Worm (Caenorhabditis elegans) whole organism, young adult: ENCODE data around the gene Y22D7AL.4.

Experiments used
- B0019.2 ChIP-seq: fragments of 200-800 bp; sonication (Bioruptor generic); conservative IDR thresholded peaks from 2 replicates; pipeline ENCODE4 v1.3.6; 2022; ENCODE audit warnings: missing genetic modification reagents, missing genetic modification characterization, missing compliant biosample characterization
- C06A6.2 ChIP-seq: fragments of 200-800 bp; sonication (Bioruptor generic); conservative IDR thresholded peaks from 2 replicates; pipeline ENCODE4 v1.3.6; 2022; ENCODE audit warnings: missing genetic modification characterization, missing compliant biosample characterization
- F23B12.7 ChIP-seq: sonication (generic microtip); optimal IDR thresholded peaks from 2 replicates; lab custom pipeline; 2017; ENCODE audit warnings: missing genetic modification characterization, mild to moderate bottlenecking, missing compliant biosample characterization, antibody characterized with exemption, moderate library complexity; ENCODE audit not compliant: insufficient read depth
- F33H1.4 ChIP-seq: fragments of 200-800 bp; sonication (Bioruptor generic); IDR thresholded peaks from 2 replicates; pipeline ENCODE4 v1.3.6; 2022; ENCODE audit warnings: missing genetic modification reagents, missing genetic modification characterization, missing compliant biosample characterization
- F39B2.1 ChIP-seq: fragments of 200-800 bp; sonication (Bioruptor generic); IDR thresholded peaks from 2 replicates; pipeline ENCODE4 v1.3.6; 2022; ENCODE audit warnings: missing genetic modification reagents, missing genetic modification characterization, missing compliant biosample characterization
- F49E8.2 ChIP-seq: sonication (generic microtip); optimal IDR thresholded peaks from 3 replicates; lab custom pipeline; 2017; ENCODE audit warnings: missing genetic modification characterization, mild to moderate bottlenecking, missing compliant biosample characterization, antibody characterized with exemption, moderate library complexity; ENCODE audit not compliant: insufficient read depth
- F55B11.4 ChIP-seq: sonication (generic microtip); optimal IDR thresholded peaks from 2 replicates; lab custom pipeline; 2016; ENCODE audit warnings: missing compliant biosample characterization, missing genetic modification characterization, borderline replicate concordance; ENCODE audit not compliant: insufficient read depth
- F57C9.4 ChIP-seq: sonication (generic microtip); optimal IDR thresholded peaks from 2 replicates; lab custom pipeline; 2017; ENCODE audit warnings: mild to moderate bottlenecking, missing genetic modification characterization, missing compliant biosample characterization
- K11D2.4 ChIP-seq: fragments of 200-800 bp; sonication (Bioruptor generic); IDR thresholded peaks from 2 replicates; pipeline ENCODE4 v1.3.6; 2022; ENCODE audit warnings: missing genetic modification reagents, missing genetic modification characterization, missing compliant biosample characterization
- K12H6.12 ChIP-seq: fragments of 200-800 bp; sonication (Bioruptor generic); optimal IDR thresholded peaks from 2 replicates; lab custom pipeline; 2018; ENCODE audit warnings: mild to moderate bottlenecking, missing genetic modification characterization, missing compliant biosample characterization
- Y53F4B.3 ChIP-seq: fragments of 200-800 bp; sonication (Bioruptor generic); IDR thresholded peaks from 2 replicates; pipeline ENCODE4 v1.3.6; 2022; ENCODE audit warnings: missing genetic modification reagents, missing genetic modification characterization, missing compliant biosample characterization
- ZK185.1 ChIP-seq: sonication (generic microtip); optimal IDR thresholded peaks from 2 replicates; lab custom pipeline; 2016; ENCODE audit warnings: mild to moderate bottlenecking, missing genetic modification characterization, missing compliant biosample characterization; ENCODE audit not compliant: poor library complexity, severe bottlenecking
- akir-1 ChIP-seq: fragments of 200-800 bp; sonication (Bioruptor generic); optimal IDR thresholded peaks from 2 replicates; lab custom pipeline; 2018; ENCODE audit warnings: mild to moderate bottlenecking, missing genetic modification characterization, moderate library complexity, missing compliant biosample characterization
- ama-1 ChIP-seq, 3 experiments: fragments of 150-350 bp in 1 of 3; sonication (generic microtip) in 2 of 3; optimal IDR thresholded peaks; 2 replicates each; lab custom pipeline; 2014 to 2018; ENCODE audit warnings: missing biosample characterization in 2 of 3, missing genetic modification characterization in 2 of 3, missing genetic modification reagents in 2 of 3
- athp-1 ChIP-seq: sonication (generic microtip); optimal IDR thresholded peaks from 2 replicates; lab custom pipeline; 2017; ENCODE audit warnings: mild to moderate bottlenecking, missing genetic modification characterization, missing compliant biosample characterization
- attf-3 ChIP-seq: fragments of 200-800 bp; sonication (Bioruptor generic); conservative IDR thresholded peaks from 2 replicates; pipeline ENCODE4 v1.3.6; 2022; ENCODE audit warnings: missing genetic modification reagents, missing genetic modification characterization, missing compliant biosample characterization
- ceh-100 ChIP-seq: fragments of 200-800 bp; sonication (Bioruptor generic); IDR thresholded peaks from 2 replicates; pipeline ENCODE4 v1.3.6; 2022; ENCODE audit warnings: missing genetic modification reagents, missing genetic modification characterization, missing compliant biosample characterization
- ceh-27 ChIP-seq: fragments of 200-800 bp; sonication (Bioruptor generic); optimal IDR thresholded peaks from 2 replicates; lab custom pipeline; 2018; ENCODE audit warnings: mild to moderate bottlenecking, missing genetic modification characterization, moderate library complexity, missing compliant biosample characterization
- chd-7 ChIP-seq: sonication (generic microtip); optimal IDR thresholded peaks from 2 replicates; lab custom pipeline; 2016; ENCODE audit warnings: mild to moderate bottlenecking, missing genetic modification characterization, moderate library complexity, missing compliant biosample characterization
- die-1 ChIP-seq: sonication (generic microtip); optimal IDR thresholded peaks from 2 replicates; lab custom pipeline; 2016; ENCODE audit warnings: missing genotype, mild to moderate bottlenecking, missing genetic modification characterization, missing compliant biosample characterization
- dox-1 ChIP-seq: fragments of 200-800 bp; sonication (Bioruptor generic); IDR thresholded peaks from 2 replicates; pipeline ENCODE4 v1.3.6; 2022; ENCODE audit warnings: missing genetic modification reagents, missing genetic modification characterization, missing compliant biosample characterization
- dpff-1 ChIP-seq: sonication (generic microtip); optimal IDR thresholded peaks from 2 replicates; lab custom pipeline; 2017; ENCODE audit warnings: mild to moderate bottlenecking, missing genetic modification characterization, missing compliant biosample characterization
- dpl-1 ChIP-seq: fragments of 150-350 bp; optimal IDR thresholded peaks from 2 replicates; lab custom pipeline; 2014; ENCODE audit warnings: missing biosample characterization, missing genetic modification reagents, missing genetic modification characterization
- egl-18 ChIP-seq: fragments of 200-800 bp; sonication (Bioruptor generic); IDR thresholded peaks from 2 replicates; pipeline ENCODE4 v1.3.6; 2022; ENCODE audit warnings: missing genetic modification reagents, missing genetic modification characterization, missing compliant biosample characterization
- egl-44 ChIP-seq: fragments of 200-800 bp; sonication (Bioruptor generic); IDR thresholded peaks from 2 replicates; pipeline ENCODE4 v1.3.6; 2022; ENCODE audit warnings: missing genetic modification reagents, missing genetic modification characterization, missing compliant biosample characterization
- ets-4 ChIP-seq: fragments of 200-800 bp; sonication (Bioruptor generic); optimal IDR thresholded peaks from 2 replicates; lab custom pipeline; 2018; ENCODE audit warnings: mild to moderate bottlenecking, missing genetic modification characterization, missing compliant biosample characterization
- him-1 ChIP-seq: sonication (generic microtip); optimal IDR thresholded peaks from 2 replicates; lab custom pipeline; 2016; ENCODE audit warnings: missing genotype, missing genetic modification reagents, missing genetic modification characterization, missing compliant biosample characterization
- hmg-1.2 ChIP-seq: fragments of 200-800 bp; sonication (Bioruptor generic); IDR thresholded peaks from 2 replicates; pipeline ENCODE4 v1.3.6; 2022; ENCODE audit warnings: missing genetic modification reagents, missing genetic modification characterization, missing compliant biosample characterization
- hmg-20 ChIP-seq: fragments of 200-800 bp; sonication (Bioruptor generic); IDR thresholded peaks from 2 replicates; pipeline ENCODE4 v1.3.6; 2022; ENCODE audit warnings: missing genetic modification reagents, missing genetic modification characterization, missing compliant biosample characterization
- hsf-1 ChIP-seq: fragments of 200-800 bp; sonication (Bioruptor generic); IDR thresholded peaks from 2 replicates; pipeline ENCODE4 v1.3.6; 2022; ENCODE audit warnings: missing genetic modification reagents, missing genetic modification characterization, missing compliant biosample characterization
- let-526 ChIP-seq: fragments of 200-800 bp; sonication (Bioruptor generic); IDR thresholded peaks from 2 replicates; pipeline ENCODE4 v1.3.6; 2022; ENCODE audit warnings: missing genetic modification reagents, missing genetic modification characterization, missing compliant biosample characterization
- lin-26 ChIP-seq: fragments of 200-800 bp; sonication (Bioruptor generic); IDR thresholded peaks from 2 replicates; pipeline ENCODE4 v1.3.6; 2022; ENCODE audit warnings: missing genetic modification reagents, missing genetic modification characterization, missing compliant biosample characterization
- lir-1 ChIP-seq: fragments of 200-800 bp; sonication (Bioruptor generic); conservative IDR thresholded peaks from 2 replicates; pipeline ENCODE4 v1.3.6; 2022; ENCODE audit warnings: missing genetic modification reagents, missing genetic modification characterization, missing compliant biosample characterization
- madf-6 ChIP-seq: fragments of 200-800 bp; sonication (Bioruptor generic); IDR thresholded peaks from 2 replicates; pipeline ENCODE4 v1.3.6; 2022; ENCODE audit warnings: missing genetic modification reagents, missing genetic modification characterization, missing compliant biosample characterization
- madf-8 ChIP-seq: fragments of 200-800 bp; sonication (Bioruptor generic); conservative IDR thresholded peaks from 2 replicates; pipeline ENCODE4 v1.3.6; 2022; ENCODE audit warnings: missing genetic modification reagents, missing genetic modification characterization, missing compliant biosample characterization
- mcd-1 ChIP-seq: fragments of 200-800 bp; sonication (Bioruptor generic); IDR thresholded peaks from 2 replicates; pipeline ENCODE4 v1.3.6; 2022; ENCODE audit warnings: missing genetic modification reagents, missing genetic modification characterization, missing compliant biosample characterization
- mes-4 ChIP-seq: sonication (generic microtip); optimal IDR thresholded peaks from 2 replicates; lab custom pipeline; 2016; ENCODE audit warnings: missing genotype, missing genetic modification characterization, missing compliant biosample characterization
- nfya-1 ChIP-seq: sonication (generic microtip); optimal IDR thresholded peaks from 2 replicates; lab custom pipeline; 2017; ENCODE audit warnings: antibody characterized with exemption, missing compliant biosample characterization, missing genetic modification characterization, borderline replicate concordance; ENCODE audit not compliant: insufficient read depth
- pha-4 ChIP-seq: fragments of 150-350 bp; sonication (generic microtip); optimal IDR thresholded peaks from 2 replicates; lab custom pipeline; 2014; ENCODE audit warnings: missing biosample characterization, missing genetic modification reagents, missing genetic modification characterization
- sdz-38 ChIP-seq: sonication (generic microtip); optimal IDR thresholded peaks from 2 replicates; lab custom pipeline; 2016; ENCODE audit warnings: missing genotype, missing genetic modification characterization, missing compliant biosample characterization
- snpc-1.1 ChIP-seq: sonication (generic microtip); optimal IDR thresholded peaks from 2 replicates; lab custom pipeline; 2017; ENCODE audit warnings: missing genetic modification characterization, mild to moderate bottlenecking, missing compliant biosample characterization, antibody characterized with exemption, moderate library complexity, missing genotype, missing genetic modification reagents; ENCODE audit not compliant: insufficient read depth
- snpc-4 ChIP-seq, 5 experiments: fragments of 150-350 bp in 1 of 5; sonication (generic microtip) in 4 of 5; optimal IDR thresholded peaks; 2 replicates each; lab custom pipeline; 2014 to 2018; ENCODE audit warnings: missing genetic modification characterization in 5 of 5, missing biosample characterization in 3 of 5, antibody characterized with exemption in 2 of 5, mild to moderate bottlenecking in 2 of 5, missing compliant biosample characterization in 2 of 5, missing genotype in 2 of 5, moderate library complexity in 2 of 5, missing genetic modification reagents in 1 of 5
- tbp1 ChIP-seq: fragments of 200-800 bp; sonication (Bioruptor generic); optimal IDR thresholded peaks from 2 replicates; lab custom pipeline; 2018; ENCODE audit warnings: mild to moderate bottlenecking, missing genetic modification characterization, missing compliant biosample characterization
- unc-130 ChIP-seq: sonication (generic microtip); optimal IDR thresholded peaks from 2 replicates; lab custom pipeline; 2016; ENCODE audit warnings: missing genetic modification reagents, missing genetic modification characterization, missing compliant biosample characterization
- unc-62 ChIP-seq: fragments of 150-350 bp; optimal IDR thresholded peaks from 2 replicates; lab custom pipeline; 2014; ENCODE audit warnings: missing biosample characterization, missing genetic modification reagents, missing genetic modification characterization
- zim-3 ChIP-seq: sonication (generic microtip); optimal IDR thresholded peaks from 2 replicates; lab custom pipeline; 2017; ENCODE audit warnings: mild to moderate bottlenecking, missing genetic modification characterization, moderate library complexity, missing compliant biosample characterization
- ztf-6 ChIP-seq: fragments of 200-800 bp; sonication (Bioruptor generic); IDR thresholded peaks from 2 replicates; pipeline ENCODE4 v1.3.6; 2022; ENCODE audit warnings: missing genetic modification reagents, missing genetic modification characterization, missing compliant biosample characterization

Gene Y22D7AL.4

DNA sequence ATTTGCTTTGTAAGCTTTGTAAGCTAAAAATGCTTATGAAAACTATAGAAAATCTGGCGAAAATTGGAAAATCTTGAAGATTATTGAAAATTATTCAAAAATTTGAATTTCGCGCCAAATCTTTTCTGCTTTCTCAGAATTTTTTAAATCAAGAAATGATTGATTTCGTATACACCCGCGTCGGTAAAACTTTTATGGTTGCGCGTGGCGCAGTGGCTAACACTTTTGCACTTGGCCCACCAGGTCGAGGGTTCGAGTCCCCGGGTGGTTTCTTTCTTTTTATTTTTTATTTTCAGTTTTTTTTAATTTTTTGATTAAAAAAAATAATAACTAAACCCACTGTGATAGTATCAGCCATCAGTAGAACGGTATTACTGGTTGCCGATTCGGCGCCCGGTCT is 27.5 kb upstream of the Y22D7AL.4 start (continued):
- TF ChIP-seq egl-18 (GFP tag; lab: Robert Waterston, UW) (no peak), mcd-1 (GFP tag; lab: Robert Waterston, UW) (0 out of 2 replicates have a peak, but pooled peaks have one; percentile 5), B0019.2 (GFP tag; lab: Robert Waterston, UW) (no peak), F33H1.4 (GFP tag; lab: Robert Waterston, UW) (no peak), him-1 (peak; percentile 16), mes-4 (tag; lab: Kevin White, UChicago) (no peak), dpff-1 (tag; lab: Kevin White, UChicago) (no peak), dox-1 (no peak), F49E8.2 (tag; lab: Kevin White, UChicago) (no peak), ceh-100 (GFP tag; lab: Robert Waterston, UW) (no peak), sdz-38 (tag; lab: Kevin White, UChicago) (no peak), snpc-4 (GFP tag; optimal IDR thresholded peaks at IDR 0.05; lab: Kevin White, UChicago) (no peak), snpc-4 (tag; optimal IDR thresholded peaks at IDR 0.05; lab: Kevin White, UChicago) (no peak), ztf-6 (GFP tag; lab: Robert Waterston, UW) (no peak), madf-8 (GFP tag; lab: Robert Waterston, UW) (no peak), lir-1 (GFP tag; lab: Robert Waterston, UW) (no peak), F23B12.7 (tag; lab: Kevin White, UChicago) (peak; percentile 30), ama-1 (optimal IDR thresholded peaks at IDR 0.05; lab: Kevin White, UChicago) (no peak), ama-1 (GFP tag; optimal IDR thresholded peaks at IDR 0.05; lab: Kevin White, UChicago) (peak; percentile 28 to 42), snpc-1.1 (tag; lab: Kevin White, UChicago) (no peak), zim-3 (no peak), egl-44 (GFP tag; lab: Robert Waterston, UW) (0 out of 2 replicates have a peak, but pooled peaks have one; percentile 49), attf-3 (GFP tag; lab: Robert Waterston, UW) (no peak), madf-6 (no peak), die-1 (tag; lab: Kevin White, UChicago) (peak; percentile 70), tbp1 (GFP tag; lab: Kevin White, UChicago) (peak; percentile 95), ets-4 (GFP tag; lab: Kevin White, UChicago) (no peak), hsf-1 (GFP tag; lab: Robert Waterston, UW) (no peak), ZK185.1 (no peak), Y53F4B.3 (GFP tag; lab: Robert Waterston, UW) (no peak), F55B11.4 (no peak), K11D2.4 (GFP tag; lab: Robert Waterston, UW) (no peak), ceh-27 (no peak), dpl-1 (no peak), nfya-1 (tag; lab: Kevin White, UChicago) (no peak), chd-7 (tag; lab: Kevin White, UChicago) (no peak), athp-1 (tag; lab: Kevin White, UChicago) (no peak), F57C9.4 (no peak), lin-26 (GFP tag; lab: Robert Waterston, UW) (peak; percentile 92), hmg-20 (GFP tag; lab: Robert Waterston, UW) (no peak), let-526 (GFP tag; lab: Robert Waterston, UW) (no peak), pha-4 (no peak), F39B2.1 (GFP tag; lab: Robert Waterston, UW) (no peak), K12H6.12 (tag; lab: Kevin White, UChicago) (no peak), akir-1 (no peak), unc-62 (GFP tag; lab: Kevin White, UChicago) (no peak), C06A6.2 (GFP tag; lab: Robert Waterston, UW) (no peak), hmg-1.2 (GFP tag; lab: Robert Waterston, UW) (peak; percentile 44; the same call in 1 of the 2 replicates), unc-130 (GFP tag; lab: Kevin White, UChicago) (no peak)
